Worm (Caenorhabditis elegans) whole organism, L3 larva: ENCODE measurements around the gene cope-1.

Experiments
- aly-2 ChIP-seq: fragments of 150-350 bp; optimal IDR thresholded peaks from 2 replicates; lab custom pipeline; 2014; ENCODE audit warnings: missing biosample characterization, missing genetic modification characterization
- ama-1 ChIP-seq: fragments of 150-350 bp; optimal IDR thresholded peaks from 2 replicates; lab custom pipeline; 2018
- egl-27 ChIP-seq: sonication (generic microtip); optimal IDR thresholded peaks from 4 replicates; lab custom pipeline; 2017; ENCODE audit warnings: missing biosample characterization, missing genetic modification reagents, missing genetic modification characterization
- egl-5 ChIP-seq: fragments of 150-350 bp; optimal IDR thresholded peaks from 2 replicates; lab custom pipeline; 2017; ENCODE audit warnings: missing biosample characterization, missing genetic modification reagents, missing genetic modification characterization, inconsistent platforms
- elt-1 ChIP-seq: fragments of 150-350 bp; optimal IDR thresholded peaks from 2 replicates; lab custom pipeline; 2014; ENCODE audit warnings: missing biosample characterization, missing genetic modification characterization
- fkh-10 ChIP-seq: sonication (generic microtip); optimal IDR thresholded peaks from 2 replicates; lab custom pipeline; 2017; ENCODE audit warnings: missing biosample characterization, missing genetic modification reagents, missing genetic modification characterization
- lin-15B ChIP-seq: fragments of 150-350 bp; optimal IDR thresholded peaks from 2 replicates; lab custom pipeline; 2014; ENCODE audit warnings: missing biosample characterization, missing genetic modification characterization
- nhr-11 ChIP-seq: fragments of 150-350 bp; optimal IDR thresholded peaks from 2 replicates; lab custom pipeline; 2014; ENCODE audit warnings: missing biosample characterization, missing genetic modification characterization
- pqm-1 ChIP-seq: fragments of 150-350 bp; optimal IDR thresholded peaks from 2 replicates; lab custom pipeline; 2017; ENCODE audit warnings: missing biosample characterization, missing genetic modification characterization, inconsistent platforms
- unc-62 ChIP-seq: fragments of 150-350 bp; sonication (generic microtip); optimal IDR thresholded peaks from 4 replicates; lab custom pipeline; 2014; ENCODE audit warnings: missing biosample characterization, missing genetic modification reagents, missing genetic modification characterization
- zag-1 ChIP-seq: fragments of 150-350 bp; optimal IDR thresholded peaks from 2 replicates; lab custom pipeline; 2014; ENCODE audit warnings: missing biosample characterization, missing genetic modification characterization
- ztf-4 ChIP-seq: fragments of 150-350 bp; optimal IDR thresholded peaks from 2 replicates; lab custom pipeline; 2014; ENCODE audit warnings: missing biosample characterization, missing genetic modification characterization

- TF ChIP-seq elt-1 (tag; lab: Kevin White, UChicago) = no peak
- no peak for TF ChIP-seq ztf-4
- TF ChIP-seq fkh-10 (GFP tag; lab: Kevin White, UChicago) = no peak
- TF ChIP-seq lin-15B (tag; lab: Kevin White, UChicago) = no peak
- no peak for TF ChIP-seq aly-2 (tag; lab: Kevin White, UChicago)
- no peak for TF ChIP-seq nhr-11 (tag; lab: Kevin White, UChicago)
- no peak for TF ChIP-seq egl-27 (tag; lab: Kevin White, UChicago)
- TF ChIP-seq pqm-1 (tag; lab: Kevin White, UChicago) = no peak
- TF ChIP-seq unc-62 = no peak
- TF ChIP-seq egl-5 (tag; lab: Kevin White, UChicago) = no peak
- no peak for TF ChIP-seq ama-1 (lab: Kevin White, UChicago)
- TF ChIP-seq zag-1 (tag; lab: Kevin White, UChicago) = no peak
Measured at ce11 chrIII:13452824-13453223, 26.8 kb downstream of the cope-1 start.
